Fruit fly (Drosophila melanogaster) whole organism, embryonic: ENCODE results near the gene CG8516.

Source experiments
- Antp ChIP-seq: fragments of 200-800 bp; sonication (Bioruptor generic); optimal IDR thresholded peaks from 3 replicates; lab custom pipeline; 2016; ENCODE audit warnings: missing biosample characterization, missing genetic modification characterization
- BEAF-32 ChIP-seq: fragments of 200-800 bp; sonication (Bioruptor generic); optimal IDR thresholded peaks from 3 replicates; lab custom pipeline; 2017; ENCODE audit warnings: missing biosample characterization, missing genetic modification characterization, mild to moderate bottlenecking, moderate library complexity, missing genetic modification reagents
- Blimp-1 ChIP-seq: fragments of 200-800 bp; sonication (Bioruptor generic); optimal IDR thresholded peaks from 3 replicates; lab custom pipeline; 2018; ENCODE audit warnings: missing biosample characterization, missing genetic modification characterization, mild to moderate bottlenecking, moderate library complexity, missing genetic modification reagents
- CG11456 ChIP-seq: fragments of 200-800 bp; sonication (Bioruptor generic); IDR thresholded peaks from 3 replicates; pipeline ENCODE4 v1.3.6; 2022; ENCODE audit warnings: missing biosample characterization, missing genetic modification characterization
- CG12236 ChIP-seq: fragments of 200-800 bp; sonication (Bioruptor generic); optimal IDR thresholded peaks from 2 replicates; lab custom pipeline; 2016; ENCODE audit warnings: missing biosample characterization, missing genetic modification characterization
- CG13123 ChIP-seq: fragments of 200-800 bp; sonication (Bioruptor generic); optimal IDR thresholded peaks from 2 replicates; lab custom pipeline; 2016; ENCODE audit warnings: missing biosample characterization, missing genetic modification characterization
- CG13287 ChIP-seq: fragments of 200-800 bp; sonication (Bioruptor generic); IDR thresholded peaks from 2 replicates; pipeline ENCODE4 v1.3.6; 2022; ENCODE audit warnings: missing biosample characterization, missing genetic modification characterization; ENCODE audit not compliant: partially characterized antibody
- CG1603 ChIP-seq: fragments of 200-800 bp; sonication (Bioruptor generic); optimal IDR thresholded peaks from 2 replicates; lab custom pipeline; 2019; ENCODE audit warnings: missing biosample characterization, mild to moderate bottlenecking, missing genetic modification characterization, moderate library complexity
- CG17186 ChIP-seq: fragments of 200-800 bp; sonication (Bioruptor generic); optimal IDR thresholded peaks from 3 replicates; lab custom pipeline; 2017; ENCODE audit warnings: missing biosample characterization, missing genetic modification reagents, missing genetic modification characterization
- CG17568 ChIP-seq: fragments of 200-800 bp; sonication (Bioruptor generic); optimal IDR thresholded peaks from 2 replicates; lab custom pipeline; 2018; ENCODE audit warnings: missing biosample characterization, mild to moderate bottlenecking, missing genetic modification characterization, moderate library complexity
- CG18619 ChIP-seq: fragments of 200-800 bp; sonication (Bioruptor generic); optimal IDR thresholded peaks from 3 replicates; lab custom pipeline; 2017; ENCODE audit warnings: missing biosample characterization, mild to moderate bottlenecking, missing genetic modification characterization
- CG31441 ChIP-seq: fragments of 200-800 bp; sonication (Bioruptor generic); IDR thresholded peaks from 2 replicates; pipeline ENCODE4 v1.3.6; 2022; ENCODE audit warnings: missing biosample characterization, missing genetic modification characterization
- CG3163 ChIP-seq: fragments of 200-800 bp; sonication (Bioruptor generic); optimal IDR thresholded peaks from 3 replicates; lab custom pipeline; 2016; ENCODE audit warnings: missing biosample characterization, missing genetic modification characterization
- CG32532 ChIP-seq: fragments of 200-800 bp; sonication (Bioruptor generic); IDR thresholded peaks from 2 replicates; pipeline ENCODE4 v1.3.6; 2022; ENCODE audit warnings: missing biosample characterization, missing genetic modification characterization
- CG34376 ChIP-seq: fragments of 200-800 bp; sonication (Bioruptor generic); optimal IDR thresholded peaks from 2 replicates; lab custom pipeline; 2018; ENCODE audit warnings: missing biosample characterization, mild to moderate bottlenecking, missing genetic modification characterization
- CG3726 ChIP-seq: fragments of 200-800 bp; sonication (Bioruptor generic); IDR thresholded peaks from 3 replicates; pipeline ENCODE4, ENCODE4 v1.3.6; 2022; ENCODE audit warnings: missing biosample characterization, missing genetic modification characterization
- CG6654 ChIP-seq: fragments of 200-800 bp; sonication (Bioruptor generic); optimal IDR thresholded peaks from 2 replicates; lab custom pipeline; 2017; ENCODE audit warnings: missing biosample characterization, mild to moderate bottlenecking, missing genetic modification characterization
- CG6689 ChIP-seq: fragments of 200-800 bp; sonication (Bioruptor generic); IDR thresholded peaks from 2 replicates; pipeline ENCODE4 v1.3.6; 2022; ENCODE audit warnings: missing biosample characterization, missing genetic modification characterization
- CG7963 ChIP-seq: fragments of 200-800 bp; sonication (Bioruptor generic); IDR thresholded peaks from 3 replicates; pipeline ENCODE4 v1.3.6; 2022; ENCODE audit warnings: missing biosample characterization, missing genetic modification characterization; ENCODE audit not compliant: partially characterized antibody
- CHES-1-like ChIP-seq: fragments of 200-800 bp; sonication (Bioruptor generic); optimal IDR thresholded peaks from 2 replicates; lab custom pipeline; 2016; ENCODE audit warnings: missing biosample characterization, missing genetic modification characterization
- Dll ChIP-seq: fragments of 200-800 bp; sonication (Bioruptor generic); IDR thresholded peaks from 4 replicates; pipeline ENCODE4 v1.3.6; 2022; ENCODE audit warnings: missing biosample characterization, missing genetic modification characterization; ENCODE audit not compliant: partially characterized antibody
- Doc2 ChIP-seq: fragments of 200-800 bp; sonication (Bioruptor generic); IDR thresholded peaks from 2 replicates; pipeline ENCODE4 v1.3.6; 2022; ENCODE audit warnings: missing biosample characterization, missing genetic modification characterization
- Dp ChIP-seq: fragments of 200-800 bp; sonication (Bioruptor generic); optimal IDR thresholded peaks from 2 replicates; lab custom pipeline; 2018; ENCODE audit warnings: missing biosample characterization, mild to moderate bottlenecking, missing genetic modification characterization, moderate library complexity
- E2f2 ChIP-seq: fragments of 200-800 bp; sonication (Bioruptor generic); IDR thresholded peaks from 2 replicates; pipeline ENCODE4 v1.3.6; 2022; ENCODE audit warnings: missing biosample characterization, missing genetic modification characterization
- HLH3B ChIP-seq: fragments of 200-800 bp; sonication (Bioruptor generic); IDR thresholded peaks from 2 replicates; pipeline ENCODE4 v1.3.6; 2022; ENCODE audit warnings: missing biosample characterization, missing genetic modification characterization
- HLH4C ChIP-seq: fragments of 200-800 bp; sonication (Bioruptor generic); IDR thresholded peaks from 3 replicates; pipeline ENCODE4 v1.3.6; 2022; ENCODE audit warnings: missing biosample characterization, missing genetic modification characterization; ENCODE audit not compliant: partially characterized antibody
- Max ChIP-seq: fragments of 200-800 bp; sonication (Bioruptor generic); optimal IDR thresholded peaks from 2 replicates; lab custom pipeline; 2016; ENCODE audit warnings: missing biosample characterization, mild to moderate bottlenecking, missing genetic modification characterization
- Meics ChIP-seq: fragments of 200-800 bp; sonication (Bioruptor generic); optimal IDR thresholded peaks from 2 replicates; lab custom pipeline; 2017; ENCODE audit warnings: missing biosample characterization, mild to moderate bottlenecking, missing genetic modification characterization
- NK7.1 ChIP-seq: fragments of 200-800 bp; sonication (Bioruptor generic); optimal IDR thresholded peaks from 3 replicates; lab custom pipeline; 2016; ENCODE audit warnings: missing biosample characterization, missing genetic modification characterization
- Ravus ChIP-seq: fragments of 200-800 bp; sonication (Bioruptor generic); IDR thresholded peaks from 2 replicates; pipeline ENCODE4 v1.3.6; 2022; ENCODE audit warnings: missing biosample characterization, missing genetic modification characterization
- Scr ChIP-seq: fragments of 200-800 bp; sonication (Bioruptor generic); IDR thresholded peaks from 2 replicates; pipeline ENCODE4 v1.3.6; 2022; ENCODE audit warnings: missing biosample characterization, missing genetic modification characterization; ENCODE audit not compliant: partially characterized antibody
- Sry-β ChIP-seq: fragments of 200-800 bp; sonication (Bioruptor generic); optimal IDR thresholded peaks from 2 replicates; lab custom pipeline; 2018; ENCODE audit warnings: missing biosample characterization, mild to moderate bottlenecking, missing genetic modification characterization, moderate library complexity
- Taf1 ChIP-seq: fragments of 200-800 bp; sonication (Bioruptor generic); IDR thresholded peaks from 2 replicates; pipeline ENCODE4 v1.3.6; 2022; ENCODE audit warnings: missing biosample characterization, missing genetic modification characterization
- Trl ChIP-seq, 3 experiments: fragments of >200 bp in 2 of 3; fragments of 200-800 bp in 1 of 3; sonication (Bioruptor generic) in 1 of 3; optimal IDR thresholded peaks; 2 replicates in 1 of 3; 3 replicates in 2 of 3; lab custom pipeline; 2016 to 2017; ENCODE audit warnings: missing biosample characterization in 1 of 3, missing genetic modification characterization in 1 of 3
- bigmax ChIP-seq: fragments of 200-800 bp; sonication (Bioruptor generic); optimal IDR thresholded peaks from 2 replicates; lab custom pipeline; 2018; ENCODE audit warnings: missing biosample characterization, mild to moderate bottlenecking, missing genetic modification characterization
- br ChIP-seq: fragments of >200 bp; optimal IDR thresholded peaks from 2 replicates; lab custom pipeline; 2017
- bsh ChIP-seq, 2 experiments: fragments of 200-800 bp; sonication (Bioruptor generic); optimal IDR thresholded peaks; 2 replicates each; lab custom pipeline; 2017 to 2018; ENCODE audit warnings: mild to moderate bottlenecking in 2 of 2, missing biosample characterization in 2 of 2, missing genetic modification characterization in 2 of 2, moderate library complexity in 1 of 2
- cas ChIP-seq: fragments of 200-800 bp; sonication (Bioruptor generic); IDR thresholded peaks from 2 replicates; pipeline ENCODE4 v1.3.6; 2022; ENCODE audit warnings: missing biosample characterization, missing genetic modification characterization
- crp ChIP-seq, 2 experiments: fragments of 200-800 bp; sonication (Bioruptor generic); optimal IDR thresholded peaks; 2 replicates in 1 of 2; 3 replicates in 1 of 2; lab custom pipeline; 2017; ENCODE audit warnings: missing biosample characterization in 2 of 2, missing genetic modification characterization in 2 of 2, mild to moderate bottlenecking in 1 of 2, moderate library complexity in 1 of 2
- eyg ChIP-seq: fragments of 200-800 bp; sonication (Bioruptor generic); optimal IDR thresholded peaks from 3 replicates; lab custom pipeline; 2016; ENCODE audit warnings: missing biosample characterization, missing genetic modification characterization
- fd96Cb ChIP-seq: fragments of 200-800 bp; sonication (Bioruptor generic); optimal IDR thresholded peaks from 2 replicates; lab custom pipeline; 2018; ENCODE audit warnings: missing biosample characterization, mild to moderate bottlenecking, missing genetic modification characterization, moderate library complexity
- fu2 ChIP-seq: fragments of 200-800 bp; sonication (Bioruptor generic); optimal IDR thresholded peaks from 2 replicates; lab custom pipeline; 2016; ENCODE audit warnings: missing biosample characterization, missing genetic modification characterization
- gcm2 ChIP-seq: fragments of 200-800 bp; sonication (Bioruptor generic); optimal IDR thresholded peaks from 2 replicates; lab custom pipeline; 2016; ENCODE audit warnings: missing biosample characterization, missing genetic modification characterization
- jing ChIP-seq: fragments of 200-800 bp; sonication (Bioruptor generic); optimal IDR thresholded peaks from 2 replicates; lab custom pipeline; 2018; ENCODE audit warnings: missing biosample characterization, mild to moderate bottlenecking, missing genetic modification characterization
- kah ChIP-seq: fragments of 200-800 bp; sonication (Bioruptor generic); optimal IDR thresholded peaks from 2 replicates; lab custom pipeline; 2018; ENCODE audit warnings: missing biosample characterization, mild to moderate bottlenecking, missing genetic modification characterization
- lilli ChIP-seq: fragments of 200-800 bp; sonication (Bioruptor generic); optimal IDR thresholded peaks from 3 replicates; lab custom pipeline; 2016; ENCODE audit warnings: missing biosample characterization, missing genetic modification characterization
- luna ChIP-seq: fragments of 200-800 bp; sonication (Bioruptor generic); optimal IDR thresholded peaks from 2 replicates; lab custom pipeline; 2016; ENCODE audit warnings: missing biosample characterization, missing genetic modification characterization
- nau ChIP-seq: fragments of 200-800 bp; sonication (Bioruptor generic); optimal IDR thresholded peaks from 3 replicates; lab custom pipeline; 2017; ENCODE audit warnings: missing biosample characterization, mild to moderate bottlenecking, missing genetic modification characterization, missing genetic modification reagents
- otp ChIP-seq: fragments of 200-800 bp; sonication (Bioruptor generic); IDR thresholded peaks from 3 replicates; pipeline ENCODE4, ENCODE4 v1.3.6; 2022; ENCODE audit warnings: missing biosample characterization, missing genetic modification characterization
- so ChIP-seq: fragments of 200-800 bp; sonication (Bioruptor generic); IDR thresholded peaks from 3 replicates; pipeline ENCODE4 v1.3.6; 2022; ENCODE audit warnings: missing biosample characterization, missing genetic modification characterization
- unpg ChIP-seq: fragments of 200-800 bp; sonication (Bioruptor generic); optimal IDR thresholded peaks from 3 replicates; lab custom pipeline; 2018; ENCODE audit warnings: missing biosample characterization, mild to moderate bottlenecking, missing genetic modification characterization, moderate library complexity

CG8516 gene

DNA sequence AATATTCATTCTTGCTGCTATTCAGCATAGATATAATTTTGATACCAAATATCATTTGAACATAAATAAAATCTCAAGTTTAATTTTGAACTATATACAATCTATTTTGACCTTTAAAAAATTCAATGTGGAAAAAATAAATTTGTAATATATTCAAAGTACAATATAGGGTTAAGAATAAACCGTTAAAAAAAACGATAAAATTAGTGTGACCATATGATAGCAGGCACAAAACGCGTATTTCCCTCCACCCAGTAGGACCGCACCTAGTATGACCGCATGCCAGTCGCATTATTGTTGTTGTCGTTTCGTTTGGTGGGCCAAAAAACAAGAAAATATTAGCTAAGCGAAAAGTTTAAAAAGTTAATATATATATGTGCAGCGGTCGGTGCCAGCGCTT lies at the start of gene CG8516 (continued):
- no peak for TF ChIP-seq CG18619 (GFP tag; lab: Kevin White, UChicago)
- TF ChIP-seq Doc2 (GFP tag; lab: Robert Waterston, UW), result no peak
- no peak for TF ChIP-seq cas (GFP tag; lab: Robert Waterston, UW)
- no peak for TF ChIP-seq CG6689 (GFP tag; lab: Robert Waterston, UW)
- no peak for TF ChIP-seq fu2 (GFP tag; lab: Kevin White, UChicago)
- no peak for TF ChIP-seq Ravus (GFP tag; lab: Robert Waterston, UW)
- TF ChIP-seq Antp, result no peak
- TF ChIP-seq BEAF-32 (GFP tag; lab: Kevin White, UChicago), result peak; percentile 41
- no peak for TF ChIP-seq br
- no peak for TF ChIP-seq CG3726 (GFP tag; lab: Robert Waterston, UW)
- no peak for TF ChIP-seq CG7963 (GFP tag; lab: Robert Waterston, UW)
- no peak for TF ChIP-seq jing (GFP tag; lab: Kevin White, UChicago)
- no peak for TF ChIP-seq gcm2 (GFP tag; lab: Kevin White, UChicago)
- no peak for TF ChIP-seq eyg (GFP tag; lab: Kevin White, UChicago)
- TF ChIP-seq Blimp-1, result no peak
- peak; percentile 34; the same call in 1 of the 2 replicates for TF ChIP-seq CG32532 (GFP tag; lab: Robert Waterston, UW)
- TF ChIP-seq HLH4C (GFP tag; lab: Robert Waterston, UW), result no peak
- no peak for TF ChIP-seq CG6654 (GFP tag; lab: Kevin White, UChicago)
- TF ChIP-seq CG11456 (GFP tag; lab: Robert Waterston, UW), result no peak
- no peak for TF ChIP-seq CG13123 (GFP tag; lab: Kevin White, UChicago)
- TF ChIP-seq CG31441 (GFP tag; lab: Robert Waterston, UW), result no peak
- peak; percentile 12 for TF ChIP-seq CG34376 (GFP tag; lab: Kevin White, UChicago)
- no peak for TF ChIP-seq bsh (GFP tag; optimal IDR thresholded peaks at IDR 0.05; lab: Kevin White, UChicago)
- no peak for TF ChIP-seq Trl (optimal IDR thresholded peaks at IDR 0.05; lab: Kevin White, UChicago)
- no peak for TF ChIP-seq Trl (GFP tag; optimal IDR thresholded peaks at IDR 0.05; lab: Kevin White, UChicago)
- no peak for TF ChIP-seq CG3163
- no peak for TF ChIP-seq CG1603 (tag; lab: Kevin White, UChicago)
- TF ChIP-seq Dp, result peak; percentile 49
- TF ChIP-seq Sry-β (GFP tag; lab: Kevin White, UChicago), result peak; percentile 80
- no peak for TF ChIP-seq NK7.1 (GFP tag; lab: Kevin White, UChicago)
- TF ChIP-seq Scr, result no peak
- no peak for TF ChIP-seq luna (GFP tag; lab: Kevin White, UChicago)
- peak; percentile 17 for TF ChIP-seq CG17186 (GFP tag; lab: Kevin White, UChicago)
- TF ChIP-seq Max (GFP tag; lab: Kevin White, UChicago), result no peak
- no peak for TF ChIP-seq HLH3B (GFP tag; lab: Robert Waterston, UW)
- no peak for TF ChIP-seq crp (GFP tag; optimal IDR thresholded peaks at IDR 0.05; lab: Kevin White, UChicago)
- TF ChIP-seq fd96Cb (tag; lab: Kevin White, UChicago), result no peak
- peak; percentile 0 for TF ChIP-seq Meics
- TF ChIP-seq CG17568, result no peak
- peak; percentile 38 for TF ChIP-seq bigmax
- TF ChIP-seq unpg (GFP tag; lab: Kevin White, UChicago), result no peak
- no peak; the same call in 1 of the 2 replicates for TF ChIP-seq CG13287 (GFP tag; lab: Robert Waterston, UW)
- TF ChIP-seq E2f2 (GFP tag; lab: Robert Waterston, UW), result peak; percentile 49
- TF ChIP-seq CHES-1-like, result no peak
- TF ChIP-seq Taf1, result no peak
- no peak for TF ChIP-seq kah (GFP tag; lab: Kevin White, UChicago)
- TF ChIP-seq Dll (GFP tag; lab: Robert Waterston, UW), result no peak
- no peak for TF ChIP-seq so (GFP tag; lab: Robert Waterston, UW)
- TF ChIP-seq CG12236 (GFP tag; lab: Kevin White, UChicago), result no peak
- no peak for TF ChIP-seq otp (GFP tag; lab: Robert Waterston, UW)
- TF ChIP-seq nau (GFP tag; lab: Kevin White, UChicago), result no peak
- peak; percentile 19 for TF ChIP-seq lilli (GFP tag; lab: Kevin White, UChicago)
